Fruit fly (Drosophila melanogaster) ovary, adult (tissue): ENCODE measurements around the gene Ced-12.
A peak's percentile ranks its signal among the peaks of the same experiment; 100 is the strongest.

Experiments used
- CG17801 ChIP-seq: fragments of 200-800 bp; optimal IDR thresholded peaks from 2 replicates; lab custom pipeline; 2019; ENCODE audit warnings: missing biosample characterization, mild to moderate bottlenecking, missing genetic modification characterization, moderate library complexity; ENCODE audit not compliant: partially characterized antibody

The Ced-12 gene

dm6 chr2L:12097698-12098097 is at the start of gene Ced-12:
Ced-12 (plus strand) TSS chr2L:12097838.
- TF ChIP-seq CG17801 (GFP tag; lab: Kevin White, UChicago) = no peak

- no peak for TF ChIP-seq CG17801 (GFP tag; lab: Kevin White, UChicago)
Observed at dm6 chr2L:12048723-12049122, 48.9 kb upstream of the Ced-12 start, which contains the start of gene Plzf. Plzf (minus strand) TSS chr2L:12048918.

- no peak for TF ChIP-seq CG17801 (GFP tag; lab: Kevin White, UChicago)
Observed at dm6 chr2L:12049133-12049532, 48.5 kb upstream of the Ced-12 start, which contains the start of gene PLCXD. PLCXD (plus strand) TSS chr2L:12049418.

- no peak for TF ChIP-seq CG17801 (GFP tag; lab: Kevin White, UChicago)
Observed at dm6 chr2L:12053365-12053764, 44.3 kb upstream of the Ced-12 start.

- TF ChIP-seq CG17801 (GFP tag; lab: Kevin White, UChicago) = peak; percentile 31
Observed at dm6 chr2L:12055837-12056388, 41.7 kb upstream of the Ced-12 start, which contains the start of the genes JhI-21, RpL7-like and CG34164. JhI-21 (minus strand) TSS chr2L:12056042. RpL7-like (plus strand) TSS chr2L:12056326. CG34164 (plus strand) TSS chr2L:12056348.

dm6 chr2L:12063035-12063434 is 34.6 kb upstream of the Ced-12 start, which contains the start of gene Rab3-GAP:
Rab3-GAP (minus strand) TSS chr2L:12063184.
- peak; percentile 19 for TF ChIP-seq CG17801 (GFP tag; lab: Kevin White, UChicago)

dm6 chr2L:12065683-12066386 is 31.8 kb upstream of the Ced-12 start:
- no peak for TF ChIP-seq CG17801 (GFP tag; lab: Kevin White, UChicago)

dm6 chr2L:12066617-12067251 is 30.9 kb upstream of the Ced-12 start, which contains the start of gene firl:
firl (minus strand) TSS chr2L:12066775.
- TF ChIP-seq CG17801 (GFP tag; lab: Kevin White, UChicago) = no peak

dm6 chr2L:12075850-12076249 is 21.8 kb upstream of the Ced-12 start, which contains the start of gene CG14947:
CG14947 (plus strand) TSS chr2L:12076100.
- no peak for TF ChIP-seq CG17801 (GFP tag; lab: Kevin White, UChicago)

dm6 chr2L:12078123-12078658 is 19.4 kb upstream of the Ced-12 start:
- no peak for TF ChIP-seq CG17801 (GFP tag; lab: Kevin White, UChicago)

- no peak for TF ChIP-seq CG17801 (GFP tag; lab: Kevin White, UChicago)
Observed at dm6 chr2L:12078695-12079094, 18.9 kb upstream of the Ced-12 start.

dm6 chr2L:12079827-12080381 is 17.7 kb upstream of the Ced-12 start:
- TF ChIP-seq CG17801 (GFP tag; lab: Kevin White, UChicago) = no peak

- TF ChIP-seq CG17801 (GFP tag; lab: Kevin White, UChicago) = no peak
Observed at dm6 chr2L:12081118-12081665, 16.4 kb upstream of the Ced-12 start.

- no peak for TF ChIP-seq CG17801 (GFP tag; lab: Kevin White, UChicago)
Observed at dm6 chr2L:12085010-12085409, 12.6 kb upstream of the Ced-12 start.
